Fruit fly (Drosophila melanogaster) whole organism, embryonic: ENCODE results near the gene SecCl.

Experiments used
- CG10321 ChIP-seq: fragments of 200-800 bp; sonication (Bioruptor generic); IDR thresholded peaks from 2 replicates; pipeline ENCODE4 v1.3.6; 2022; ENCODE audit warnings: missing biosample characterization, missing genetic modification characterization
- CG10366 ChIP-seq: fragments of 200-800 bp; sonication (Bioruptor generic); IDR thresholded peaks from 2 replicates; pipeline ENCODE4 v1.3.6; 2022; ENCODE audit warnings: missing biosample characterization, missing genetic modification characterization
- CG11398 ChIP-seq: fragments of 200-800 bp; sonication (Bioruptor generic); optimal IDR thresholded peaks from 2 replicates; lab custom pipeline; 2016; ENCODE audit warnings: missing biosample characterization, missing genetic modification characterization
- CG11504 ChIP-seq: fragments of 200-800 bp; sonication (Bioruptor generic); optimal IDR thresholded peaks from 3 replicates; lab custom pipeline; 2019; ENCODE audit warnings: missing biosample characterization, mild to moderate bottlenecking, missing genetic modification characterization, moderate library complexity
- CG12155 ChIP-seq: fragments of 200-800 bp; sonication (Bioruptor generic); optimal IDR thresholded peaks from 3 replicates; lab custom pipeline; 2016; ENCODE audit warnings: missing biosample characterization, missing genetic modification characterization
- CG12236 ChIP-seq: fragments of 200-800 bp; sonication (Bioruptor generic); optimal IDR thresholded peaks from 2 replicates; lab custom pipeline; 2016; ENCODE audit warnings: missing biosample characterization, missing genetic modification characterization
- CG13775 ChIP-seq: fragments of 200-800 bp; sonication (Bioruptor generic); optimal IDR thresholded peaks from 3 replicates; lab custom pipeline; 2017; ENCODE audit warnings: missing biosample characterization, mild to moderate bottlenecking, missing genetic modification characterization
- CG14050 ChIP-seq: fragments of 200-800 bp; sonication (Bioruptor generic); IDR thresholded peaks from 3 replicates; pipeline ENCODE4 v1.3.6; 2022; ENCODE audit warnings: missing biosample characterization, missing genetic modification characterization
- CG14710 ChIP-seq: fragments of 200-800 bp; sonication (Bioruptor generic); optimal IDR thresholded peaks from 3 replicates; lab custom pipeline; 2019; ENCODE audit warnings: missing biosample characterization, mild to moderate bottlenecking, missing genetic modification characterization, moderate library complexity
- CG15696 ChIP-seq: fragments of 200-800 bp; sonication (Bioruptor generic); optimal IDR thresholded peaks from 2 replicates; lab custom pipeline; 2019; ENCODE audit warnings: missing biosample characterization, mild to moderate bottlenecking, missing genetic modification characterization, moderate library complexity
- CG17359 ChIP-seq: fragments of 200-800 bp; sonication (Bioruptor generic); optimal IDR thresholded peaks from 3 replicates; lab custom pipeline; 2018; ENCODE audit warnings: missing biosample characterization, mild to moderate bottlenecking, missing genetic modification characterization, moderate library complexity
- CG2129 ChIP-seq: fragments of 200-800 bp; sonication (Bioruptor generic); IDR thresholded peaks from 2 replicates; pipeline ENCODE4 v1.3.6; 2022; ENCODE audit warnings: missing biosample characterization, missing genetic modification characterization; ENCODE audit not compliant: partially characterized antibody
- CG3065 ChIP-seq: fragments of 200-800 bp; sonication (Bioruptor generic); optimal IDR thresholded peaks from 2 replicates; lab custom pipeline; 2016; ENCODE audit warnings: missing biosample characterization, missing genetic modification characterization
- CG32767 ChIP-seq: fragments of 200-800 bp; sonication (Bioruptor generic); IDR thresholded peaks from 2 replicates; pipeline ENCODE4 v1.3.6; 2022; ENCODE audit warnings: missing biosample characterization, missing genetic modification characterization
- CG3838 ChIP-seq: fragments of 200-800 bp; sonication (Bioruptor generic); optimal IDR thresholded peaks from 3 replicates; lab custom pipeline; 2016; ENCODE audit warnings: missing biosample characterization, missing genetic modification characterization
- CG4707 ChIP-seq: fragments of 200-800 bp; sonication (Bioruptor generic); optimal IDR thresholded peaks from 2 replicates; lab custom pipeline; 2018; ENCODE audit warnings: missing biosample characterization, mild to moderate bottlenecking, missing genetic modification characterization, moderate library complexity
- CG6175 ChIP-seq: fragments of 200-800 bp; sonication (Bioruptor generic); IDR thresholded peaks from 3 replicates; pipeline ENCODE4 v1.3.6; 2022; ENCODE audit warnings: missing biosample characterization, missing genetic modification characterization
- CG6854 ChIP-seq: fragments of 200-800 bp; sonication (Bioruptor generic); optimal IDR thresholded peaks from 3 replicates; lab custom pipeline; 2017; ENCODE audit warnings: missing biosample characterization, mild to moderate bottlenecking, missing genetic modification characterization
- CG7786 ChIP-seq: fragments of 200-800 bp; sonication (Bioruptor generic); optimal IDR thresholded peaks from 2 replicates; lab custom pipeline; 2016; ENCODE audit warnings: missing biosample characterization, missing genetic modification characterization
- CG7839 ChIP-seq: fragments of 200-800 bp; sonication (Bioruptor generic); optimal IDR thresholded peaks from 3 replicates; lab custom pipeline; 2018; ENCODE audit warnings: missing biosample characterization, mild to moderate bottlenecking, missing genetic modification characterization, moderate library complexity
- CG8944 ChIP-seq: fragments of 200-800 bp; sonication (Bioruptor generic); optimal IDR thresholded peaks from 3 replicates; lab custom pipeline; 2016; ENCODE audit warnings: missing biosample characterization, missing genetic modification characterization
- Dad ChIP-seq: fragments of 200-800 bp; sonication (Bioruptor generic); optimal IDR thresholded peaks from 3 replicates; lab custom pipeline; 2016; ENCODE audit warnings: missing biosample characterization, missing genetic modification characterization
- Deaf1 ChIP-seq: fragments of 200-800 bp; optimal IDR thresholded peaks from 3 replicates; lab custom pipeline; 2019; ENCODE audit warnings: missing biosample characterization, mild to moderate bottlenecking, missing genetic modification characterization, moderate library complexity
- Dp ChIP-seq: fragments of 200-800 bp; sonication (Bioruptor generic); optimal IDR thresholded peaks from 2 replicates; lab custom pipeline; 2018; ENCODE audit warnings: missing biosample characterization, mild to moderate bottlenecking, missing genetic modification characterization, moderate library complexity
- Dref ChIP-seq: fragments of 200-800 bp; sonication (Bioruptor generic); IDR thresholded peaks from 2 replicates; pipeline ENCODE4 v1.3.6; 2022; ENCODE audit warnings: missing biosample characterization, missing genetic modification characterization
- Eip74EF ChIP-seq, 2 experiments: fragments of 200-800 bp in 1 of 2; fragments of >200 bp in 1 of 2; sonication (Bioruptor generic) in 1 of 2; optimal IDR thresholded peaks; 2 replicates each; lab custom pipeline; 2017 to 2019; ENCODE audit warnings: missing biosample characterization in 2 of 2, missing genetic modification characterization in 2 of 2, mild to moderate bottlenecking in 1 of 2, moderate library complexity in 1 of 2
- Gug ChIP-seq: fragments of 200-800 bp; sonication (Bioruptor generic); IDR thresholded peaks from 4 replicates; pipeline ENCODE4 v1.3.6; 2022; ENCODE audit warnings: missing biosample characterization, missing genetic modification characterization
- Hr51 ChIP-seq, 2 experiments: fragments of 200-800 bp; sonication (Bioruptor generic); optimal IDR thresholded peaks; 2 replicates in 1 of 2; 3 replicates in 1 of 2; lab custom pipeline; 2016 to 2018; ENCODE audit warnings: missing biosample characterization in 2 of 2, missing genetic modification characterization in 2 of 2, mild to moderate bottlenecking in 1 of 2, moderate library complexity in 1 of 2
- Lpt ChIP-seq: fragments of >200 bp; optimal IDR thresholded peaks from 2 replicates; lab custom pipeline; 2018; ENCODE audit warnings: missing biosample characterization, missing genetic modification characterization
- MBD-R2 ChIP-seq: fragments of 200-800 bp; sonication (Bioruptor generic); IDR thresholded peaks from 2 replicates; pipeline ENCODE4 v1.3.6; 2022; ENCODE audit warnings: missing biosample characterization, missing genetic modification characterization
- Mrtf ChIP-seq: fragments of 200-800 bp; sonication (Bioruptor generic); IDR thresholded peaks from 3 replicates; pipeline ENCODE4 v1.3.6; 2022; ENCODE audit warnings: missing biosample characterization, missing genetic modification characterization
- al ChIP-seq: fragments of 200-800 bp; sonication (Bioruptor generic); IDR thresholded peaks from 2 replicates; pipeline ENCODE4 v1.3.6; 2022; ENCODE audit warnings: missing biosample characterization, missing genetic modification characterization
- ash1 ChIP-seq: fragments of 200-800 bp; sonication (Bioruptor generic); optimal IDR thresholded peaks from 2 replicates; lab custom pipeline; 2018; ENCODE audit warnings: missing biosample characterization, mild to moderate bottlenecking, missing genetic modification characterization
- btn ChIP-seq: fragments of 200-800 bp; sonication (Bioruptor generic); optimal IDR thresholded peaks from 2 replicates; lab custom pipeline; 2016; ENCODE audit warnings: missing biosample characterization, missing genetic modification characterization
- chn ChIP-seq: fragments of 200-800 bp; sonication (Bioruptor generic); optimal IDR thresholded peaks from 2 replicates; lab custom pipeline; 2016; ENCODE audit warnings: missing biosample characterization, missing genetic modification characterization
- da ChIP-seq: fragments of 200-800 bp; sonication (Bioruptor generic); optimal IDR thresholded peaks from 2 replicates; lab custom pipeline; 2016; ENCODE audit warnings: missing biosample characterization, missing genetic modification characterization
- danr ChIP-seq: fragments of 200-800 bp; sonication (Bioruptor generic); IDR thresholded peaks from 2 replicates; pipeline ENCODE4 v1.3.6; 2022; ENCODE audit warnings: missing biosample characterization, missing genetic modification characterization
- dati ChIP-seq: fragments of 200-800 bp; sonication (Bioruptor generic); IDR thresholded peaks from 2 replicates; pipeline ENCODE4 v1.3.6; 2022; ENCODE audit warnings: missing biosample characterization, missing genetic modification characterization
- eve ChIP-seq, 2 experiments: fragments of >200 bp; optimal IDR thresholded peaks; 2 replicates each; lab custom pipeline; 2017; ENCODE audit warnings: missing biosample characterization in 2 of 2, missing genetic modification characterization in 2 of 2
- fru ChIP-seq: fragments of >200 bp; optimal IDR thresholded peaks from 2 replicates; lab custom pipeline; 2017
- gsb ChIP-seq: fragments of 200-800 bp; sonication (Bioruptor generic); IDR thresholded peaks from 2 replicates; pipeline ENCODE4 v1.3.6; 2022; ENCODE audit warnings: missing biosample characterization, missing genetic modification characterization
- hkb ChIP-seq, 2 experiments: fragments of 200-800 bp in 1 of 2; fragments of >200 bp in 1 of 2; sonication (Bioruptor generic) in 1 of 2; IDR thresholded peaks in 1 of 2; optimal IDR thresholded peaks in 1 of 2; 2 replicates each; pipeline versions ENCODE4 v1.3.6 to Lab custom; 2017 to 2022; ENCODE audit warnings: missing biosample characterization in 1 of 2, missing genetic modification characterization in 1 of 2
- klu ChIP-seq: fragments of 200-800 bp; sonication (Bioruptor generic); IDR thresholded peaks from 2 replicates; pipeline ENCODE4 v1.3.6; 2022; ENCODE audit warnings: missing biosample characterization, missing genetic modification characterization
- lilli ChIP-seq: fragments of 200-800 bp; sonication (Bioruptor generic); optimal IDR thresholded peaks from 3 replicates; lab custom pipeline; 2016; ENCODE audit warnings: missing biosample characterization, missing genetic modification characterization
- mam ChIP-seq: fragments of 200-800 bp; sonication (Bioruptor generic); optimal IDR thresholded peaks from 3 replicates; lab custom pipeline; 2016; ENCODE audit warnings: missing biosample characterization, missing genetic modification characterization
- pum ChIP-seq: fragments of 200-800 bp; sonication (Bioruptor generic); optimal IDR thresholded peaks from 2 replicates; lab custom pipeline; 2016; ENCODE audit warnings: missing biosample characterization, missing genetic modification characterization
- ranshi ChIP-seq: fragments of 200-800 bp; sonication (Bioruptor generic); IDR thresholded peaks from 2 replicates; pipeline ENCODE4 v1.3.6; 2022; ENCODE audit warnings: missing biosample characterization, missing genetic modification characterization
- row ChIP-seq: fragments of 200-800 bp; sonication (Bioruptor generic); IDR thresholded peaks from 3 replicates; pipeline ENCODE4 v1.3.6; 2022; ENCODE audit warnings: missing biosample characterization, missing genetic modification characterization
- sc ChIP-seq, 3 experiments: fragments of >200 bp in 2 of 3; fragments of 200-800 bp in 1 of 3; sonication (Bioruptor generic) in 1 of 3; optimal IDR thresholded peaks; 2 replicates in 2 of 3; 3 replicates in 1 of 3; lab custom pipeline; 2017; ENCODE audit warnings: mild to moderate bottlenecking in 1 of 3, missing biosample characterization in 1 of 3, missing genetic modification characterization in 1 of 3, missing genetic modification reagents in 1 of 3
- unpg ChIP-seq: fragments of 200-800 bp; sonication (Bioruptor generic); optimal IDR thresholded peaks from 3 replicates; lab custom pipeline; 2018; ENCODE audit warnings: missing biosample characterization, mild to moderate bottlenecking, missing genetic modification characterization, moderate library complexity
- zfh1 ChIP-seq: fragments of 200-800 bp; sonication (Bioruptor generic); IDR thresholded peaks from 3 replicates; pipeline ENCODE4 v1.3.6; 2022; ENCODE audit warnings: missing biosample characterization, missing genetic modification characterization

Gene SecCl

dm6 chr3L:17433555-17433954 is 36.4 kb upstream of the SecCl start, which contains the start of the genes Coq4 and CG32176 (continued):
- peak; percentile 98 to 99 for TF ChIP-seq Hr51 (GFP tag; optimal IDR thresholded peaks at IDR 0.05; lab: Kevin White, UChicago)
- TF ChIP-seq row (GFP tag; lab: Robert Waterston, UW): peak; percentile 100
- no peak for TF ChIP-seq fru
- TF ChIP-seq unpg: peak; percentile 99
- peak; percentile 97 for TF ChIP-seq CG14050 (GFP tag; lab: Robert Waterston, UW)
- TF ChIP-seq CG7839 (tag; lab: Kevin White, UChicago): peak; percentile 98
- TF ChIP-seq da: peak; percentile 95
- TF ChIP-seq Lpt (GFP tag; lab: Kevin White, UChicago): no peak
- peak; percentile 78 for TF ChIP-seq CG10321 (GFP tag; lab: Robert Waterston, UW)
- peak; percentile 98 for TF ChIP-seq ranshi
- peak; percentile 99 for TF ChIP-seq zfh1
- no peak for TF ChIP-seq CG2129 (GFP tag; lab: Robert Waterston, UW)
- TF ChIP-seq sc (optimal IDR thresholded peaks at IDR 0.05; lab: Kevin White, UChicago): no peak
- TF ChIP-seq sc (GFP tag; optimal IDR thresholded peaks at IDR 0.05; lab: Kevin White, UChicago): peak; percentile 95
- TF ChIP-seq CG11398 (GFP tag; lab: Kevin White, UChicago): peak; percentile 95
- TF ChIP-seq CG12236 (GFP tag; lab: Kevin White, UChicago): peak; percentile 92
- TF ChIP-seq CG3065 (GFP tag; lab: Kevin White, UChicago): peak; percentile 96
- peak; percentile 99 for TF ChIP-seq MBD-R2 (GFP tag; lab: Robert Waterston, UW)
- TF ChIP-seq CG8944: peak; percentile 99
- TF ChIP-seq lilli (GFP tag; lab: Kevin White, UChicago): peak; percentile 100
- peak; percentile 96 for TF ChIP-seq klu (GFP tag; lab: Robert Waterston, UW)
- TF ChIP-seq CG4707 (GFP tag; lab: Kevin White, UChicago): peak; percentile 100
- peak; percentile 91 for TF ChIP-seq ash1 (GFP tag; lab: Kevin White, UChicago)
- peak; percentile 99 for TF ChIP-seq pum (GFP tag; lab: Kevin White, UChicago)
- TF ChIP-seq eve (GFP tag; optimal IDR thresholded peaks at IDR 0.05; lab: Kevin White, UChicago): peak; percentile 30 to 97
- peak; percentile 97 for TF ChIP-seq Dad
- TF ChIP-seq CG6175 (GFP tag; lab: Robert Waterston, UW): peak; percentile 96
- TF ChIP-seq CG11504 (tag; lab: Kevin White, UChicago): peak; percentile 96
- peak; percentile 81 for TF ChIP-seq Deaf1 (tag; lab: Kevin White, UChicago)
- peak; percentile 99 for TF ChIP-seq CG13775
- TF ChIP-seq dati (GFP tag; lab: Robert Waterston, UW): peak; percentile 92
- peak; percentile 96 for TF ChIP-seq CG14710 (tag; lab: Kevin White, UChicago)
- TF ChIP-seq al (GFP tag; lab: Robert Waterston, UW): peak; percentile 97
- peak; percentile 46 for TF ChIP-seq hkb (optimal IDR thresholded peaks at IDR 0.05; lab: Kevin White, UChicago)
- peak; percentile 97 for TF ChIP-seq hkb (GFP tag; IDR thresholded peaks at IDR 0.05; lab: Robert Waterston, UW)
- peak; percentile 98 for TF ChIP-seq CG17359 (tag; lab: Kevin White, UChicago)
- peak; percentile 88 for TF ChIP-seq CG6854 (GFP tag; lab: Kevin White, UChicago)
- TF ChIP-seq gsb (GFP tag; lab: Robert Waterston, UW): peak; percentile 96
- peak; percentile 95 for TF ChIP-seq CG32767
- TF ChIP-seq CG12155 (GFP tag; lab: Kevin White, UChicago): peak; percentile 98
- peak; percentile 99 for TF ChIP-seq chn
- peak; percentile 34 for TF ChIP-seq Dp (GFP tag; lab: Kevin White, UChicago)
- TF ChIP-seq Gug (GFP tag; lab: Robert Waterston, UW): peak; percentile 99
- TF ChIP-seq btn: peak; percentile 94
- TF ChIP-seq CG7786: peak; percentile 98
- peak; percentile 96 for TF ChIP-seq CG3838 (GFP tag; lab: Kevin White, UChicago)
- TF ChIP-seq Dref (GFP tag; lab: Robert Waterston, UW): peak; percentile 47
- peak; percentile 98 for TF ChIP-seq CG10366 (GFP tag; lab: Robert Waterston, UW)
- TF ChIP-seq Mrtf (GFP tag; lab: Robert Waterston, UW): peak; percentile 98
- TF ChIP-seq CG15696 (tag; lab: Kevin White, UChicago): peak; percentile 98
- TF ChIP-seq danr: peak; percentile 92
- TF ChIP-seq mam: peak; percentile 99
- TF ChIP-seq Eip74EF (GFP tag; optimal IDR thresholded peaks at IDR 0.05; lab: Kevin White, UChicago): peak in 1 of 2 experiments; percentile 89
